Fruit fly (Drosophila melanogaster) S2 (cell line): ENCODE measurements around the gene CG10749.
A peak's percentile ranks its signal among the peaks of the same experiment; 100 is the strongest.

ENCODE experiments used
- CG8478 ChIP-seq: fragments of >200 bp; optimal IDR thresholded peaks from 2 replicates; lab custom pipeline; 2018
- CTCF ChIP-seq, 2 experiments: fragments of >200 bp; optimal IDR thresholded peaks; 2 replicates each; lab custom pipeline; 2018

The CG10749 gene

dm6 chr3L:12972259-12972658 is at the start of gene CG10749, which contains the start of gene CG10748:
Gene CG10749 (plus strand): TSS chr3L:12972474.
Gene CG10748 (minus strand): TSS chr3L:12972359.
- TF ChIP-seq CTCF (optimal IDR thresholded peaks at IDR 0.05; lab: Kevin White, UChicago) (no peak), CG8478 (lab: Kevin White, UChicago) (no peak)

- TF ChIP-seq CTCF (optimal IDR thresholded peaks at IDR 0.05; lab: Kevin White, UChicago) (peak; percentile 40 to 62), CG8478 (lab: Kevin White, UChicago) (no peak)
Observed at dm6 chr3L:12949386-12949785, 22.9 kb upstream of the CG10749 start.

dm6 chr3L:12954547-12954946 is 17.7 kb upstream of the CG10749 start, which contains the start of gene CG10752:
Gene CG10752 (minus strand): TSS chr3L:12954647.
- TF ChIP-seq CTCF (optimal IDR thresholded peaks at IDR 0.05; lab: Kevin White, UChicago): no peak
- TF ChIP-seq CG8478 (lab: Kevin White, UChicago): no peak

dm6 chr3L:12967633-12968032 is 4.6 kb upstream of the CG10749 start, which contains the start of gene Or69a:
Gene Or69a (minus strand): TSS chr3L:12967733.
- TF ChIP-seq CG8478 (lab: Kevin White, UChicago) (no peak), CTCF (optimal IDR thresholded peaks at IDR 0.05; lab: Kevin White, UChicago) (no peak)

- TF ChIP-seq CG8478 (lab: Kevin White, UChicago) (no peak), CTCF (optimal IDR thresholded peaks at IDR 0.05; lab: Kevin White, UChicago) (no peak)
Observed at dm6 chr3L:12994835-12995234, 22.6 kb downstream of the CG10749 start, which contains the start of gene CG11262. Gene CG11262 (plus strand): TSS chr3L:12995135.

- TF ChIP-seq CG8478 (lab: Kevin White, UChicago): no peak
- peak in 1 of 2 experiments; percentile 30 for TF ChIP-seq CTCF (optimal IDR thresholded peaks at IDR 0.05; lab: Kevin White, UChicago)
Observed at dm6 chr3L:13006490-13006889, 34.2 kb downstream of the CG10749 start, which contains the start of gene CG11263. Gene CG11263 (plus strand): TSS chr3L:13006817.

dm6 chr3L:13007946-13008462 is 35.7 kb downstream of the CG10749 start:
- TF ChIP-seq CTCF (optimal IDR thresholded peaks at IDR 0.05; lab: Kevin White, UChicago) (no peak), CG8478 (lab: Kevin White, UChicago) (no peak)

dm6 chr3L:13011511-13011910 is 39.2 kb downstream of the CG10749 start, which contains the start of gene Cul6:
Gene Cul6 (minus strand): TSS chr3L:13011685.
- TF ChIP-seq CTCF (optimal IDR thresholded peaks at IDR 0.05; lab: Kevin White, UChicago) (no peak), CG8478 (lab: Kevin White, UChicago) (no peak)

- TF ChIP-seq CG8478 (lab: Kevin White, UChicago) (no peak), CTCF (optimal IDR thresholded peaks at IDR 0.05; lab: Kevin White, UChicago) (no peak)
Observed at dm6 chr3L:13014693-13015092, 42.4 kb downstream of the CG10749 start.

- TF ChIP-seq CG8478 (lab: Kevin White, UChicago) (no peak), CTCF (optimal IDR thresholded peaks at IDR 0.05; lab: Kevin White, UChicago) (no peak)
Observed at dm6 chr3L:13015195-13015822, 43.0 kb downstream of the CG10749 start, which contains the start of gene MICAL-like. Gene MICAL-like (minus strand): TSS chr3L:13015332.

dm6 chr3L:13015823-13016465 is 43.7 kb downstream of the CG10749 start, which contains the start of gene CG11267:
Gene CG11267 (plus strand): TSS chr3L:13016050.
- TF ChIP-seq CG8478 (lab: Kevin White, UChicago): no peak
- TF ChIP-seq CTCF (optimal IDR thresholded peaks at IDR 0.05; lab: Kevin White, UChicago): no peak

- no peak for TF ChIP-seq CG8478 (lab: Kevin White, UChicago)
Observed at dm6 chr3L:13017803-13018324, 45.6 kb downstream of the CG10749 start, which contains the start of the genes mRpL20 and Icmt. Gene mRpL20 (minus strand): TSS chr3L:13017867. Gene Icmt (plus strand): TSS chr3L:13018266.

- no peak for TF ChIP-seq CG8478 (lab: Kevin White, UChicago)
Observed at dm6 chr3L:13019249-13019956, 47.1 kb downstream of the CG10749 start.

- no peak for TF ChIP-seq CG8478 (lab: Kevin White, UChicago)
- no peak for TF ChIP-seq CTCF (optimal IDR thresholded peaks at IDR 0.05; lab: Kevin White, UChicago)
Observed at dm6 chr3L:13021727-13022126, 49.5 kb downstream of the CG10749 start.
